Worm (Caenorhabditis elegans): Measurements from ENCODE around the gene glc-1.

DNA sequence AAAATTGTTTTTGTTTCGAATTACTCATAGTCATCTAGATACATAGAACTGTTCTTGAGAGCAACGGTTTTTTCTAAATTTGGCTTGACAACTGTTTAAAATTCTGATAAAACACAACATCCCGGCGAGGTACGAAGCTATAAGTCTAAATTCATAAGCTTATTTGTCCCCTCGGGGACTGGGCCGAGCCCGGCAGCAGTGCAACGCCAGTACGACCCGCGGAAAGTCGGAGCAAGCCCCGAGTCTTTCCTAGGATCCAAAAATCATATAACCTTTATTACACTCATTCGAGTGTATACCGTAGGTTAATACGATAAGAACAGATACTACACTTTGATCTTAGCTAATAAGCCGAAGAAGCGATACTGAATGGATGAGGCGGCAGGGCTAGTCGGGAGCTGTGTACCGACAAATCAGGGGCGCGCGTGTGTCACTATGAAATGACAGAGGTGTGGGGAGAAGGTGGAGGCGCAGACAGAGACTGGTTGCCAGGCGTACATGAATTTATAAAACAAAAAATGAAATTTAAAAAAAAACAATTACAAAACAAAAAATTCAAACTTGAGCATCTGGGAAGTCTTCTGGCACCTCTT, 6.2 kb downstream of the glc-1 start:
- TF ChIP-seq W03F9.2 (tag; optimal IDR thresholded peaks at IDR 0.05), result no peak
- TF ChIP-seq dao-5 (tag; optimal IDR thresholded peaks at IDR 0.05), result no peak

All from whole organism, L4/young adult.